Worm (Caenorhabditis elegans) whole organism, L4 larva: Measurements from ENCODE around the gene sas-4.

Experiments
- ces-1 ChIP-seq: fragments of 150-350 bp; sonication (generic microtip); optimal IDR thresholded peaks from 4 replicates; lab custom pipeline; 2014; ENCODE audit warnings: missing biosample characterization, missing genetic modification reagents, missing genetic modification characterization
- skn-1 ChIP-seq: fragments of 150-350 bp; optimal IDR thresholded peaks from 2 replicates; lab custom pipeline; 2014; ENCODE audit warnings: missing biosample characterization, missing genetic modification characterization
- ztf-11 ChIP-seq: fragments of 150-350 bp; optimal IDR thresholded peaks from 2 replicates; lab custom pipeline; 2014; ENCODE audit warnings: missing biosample characterization, missing genetic modification characterization

DNA sequence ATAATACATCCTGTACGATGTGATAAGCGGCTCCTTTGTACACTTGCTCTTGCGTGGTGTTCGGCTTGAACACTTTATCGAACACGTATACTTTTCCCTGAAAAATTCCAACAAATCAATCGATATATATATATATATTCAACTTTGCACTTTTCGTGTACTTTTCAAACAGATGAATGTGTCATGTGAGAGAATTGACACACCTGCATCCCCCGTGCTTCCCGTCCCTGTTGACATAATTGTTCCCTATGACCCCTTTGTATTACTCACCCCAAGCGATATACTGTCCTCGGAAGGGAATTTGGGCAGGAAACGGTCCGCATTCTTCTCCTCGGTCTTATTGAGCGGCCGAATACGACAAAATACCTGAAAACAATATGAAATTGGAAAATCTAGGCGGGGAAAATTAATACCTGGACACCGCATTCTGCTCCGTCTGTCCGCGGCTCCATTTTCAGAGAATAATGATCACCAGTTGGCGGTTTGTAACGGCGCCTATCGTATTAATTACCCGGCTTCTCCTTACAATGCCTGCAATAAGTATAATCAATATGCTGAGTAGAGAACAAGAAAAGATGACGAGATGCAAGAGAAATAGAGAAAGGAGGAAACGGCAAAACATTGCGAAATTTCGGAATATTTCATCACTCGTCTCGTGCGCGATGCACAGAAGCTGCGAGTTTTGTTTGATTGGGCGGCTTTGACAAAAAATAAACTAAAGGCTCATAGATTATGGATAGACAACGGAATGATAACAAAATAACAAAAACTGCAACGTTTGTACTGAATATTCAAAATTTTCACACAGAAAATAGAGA is 36.5 kb upstream of the sas-4 start, which contains the start of gene unc-116:
- TF ChIP-seq ztf-11 (tag; lab: Kevin White, UChicago) (no peak), skn-1 (tag; lab: Kevin White, UChicago) (no peak), ces-1 (no peak)
